Fruit fly (Drosophila melanogaster) whole organism, embryonic: Measurements from ENCODE around the gene Polr1H.
A peak's percentile ranks its signal among the peaks of the same experiment; 100 is the strongest.
"Not testable (repeated sequence)": the region's sequence is repeated elsewhere in the genome, so short reads cannot be mapped to it uniquely, and the experiment has no call there.

ENCODE experiments used
- Adf1 ChIP-seq: fragments of 200-800 bp; sonication (Bioruptor generic); IDR thresholded peaks from 2 replicates; pipeline ENCODE4 v1.3.6; 2022; ENCODE audit warnings: missing biosample characterization, missing genetic modification characterization
- BEAF-32 ChIP-seq: fragments of 200-800 bp; sonication (Bioruptor generic); optimal IDR thresholded peaks from 3 replicates; lab custom pipeline; 2017; ENCODE audit warnings: missing biosample characterization, missing genetic modification characterization, mild to moderate bottlenecking, moderate library complexity, missing genetic modification reagents
- Blimp-1 ChIP-seq: fragments of 200-800 bp; sonication (Bioruptor generic); optimal IDR thresholded peaks from 3 replicates; lab custom pipeline; 2018; ENCODE audit warnings: missing biosample characterization, missing genetic modification characterization, mild to moderate bottlenecking, moderate library complexity, missing genetic modification reagents
- CG10147 ChIP-seq: fragments of 200-800 bp; sonication (Bioruptor generic); optimal IDR thresholded peaks from 2 replicates; lab custom pipeline; 2019; ENCODE audit warnings: missing biosample characterization, mild to moderate bottlenecking, missing genetic modification characterization, moderate library complexity
- CG10979 ChIP-seq: fragments of 200-800 bp; sonication (Bioruptor generic); optimal IDR thresholded peaks from 2 replicates; lab custom pipeline; 2018; ENCODE audit warnings: missing biosample characterization, mild to moderate bottlenecking, missing genetic modification characterization, moderate library complexity
- CG11085 ChIP-seq: fragments of 200-800 bp; sonication (Bioruptor generic); IDR thresholded peaks from 2 replicates; pipeline ENCODE4 v1.3.6; 2022; ENCODE audit warnings: missing biosample characterization, missing genetic modification characterization
- CG11504 ChIP-seq: fragments of 200-800 bp; sonication (Bioruptor generic); optimal IDR thresholded peaks from 3 replicates; lab custom pipeline; 2019; ENCODE audit warnings: missing biosample characterization, mild to moderate bottlenecking, missing genetic modification characterization, moderate library complexity
- CG14667 ChIP-seq: fragments of 200-800 bp; sonication (Bioruptor generic); IDR thresholded peaks from 2 replicates; pipeline ENCODE4 v1.3.6; 2022; ENCODE audit warnings: missing biosample characterization, missing genetic modification characterization
- CG1603 ChIP-seq: fragments of 200-800 bp; sonication (Bioruptor generic); optimal IDR thresholded peaks from 2 replicates; lab custom pipeline; 2019; ENCODE audit warnings: missing biosample characterization, mild to moderate bottlenecking, missing genetic modification characterization, moderate library complexity
- CG1647 ChIP-seq: fragments of 200-800 bp; sonication (Bioruptor generic); optimal IDR thresholded peaks from 3 replicates; lab custom pipeline; 2016; ENCODE audit warnings: missing biosample characterization, missing genetic modification characterization
- CG17361 ChIP-seq: fragments of 200-800 bp; sonication (Bioruptor generic); IDR thresholded peaks from 3 replicates; pipeline ENCODE4 v1.3.6; 2022; ENCODE audit warnings: missing biosample characterization, missing genetic modification characterization
- CG2712 ChIP-seq: fragments of 200-800 bp; optimal IDR thresholded peaks from 3 replicates; lab custom pipeline; 2019; ENCODE audit warnings: missing biosample characterization, mild to moderate bottlenecking, missing genetic modification characterization, moderate library complexity
- CG31224 ChIP-seq: fragments of 200-800 bp; sonication (Bioruptor generic); IDR thresholded peaks from 2 replicates; pipeline ENCODE4 v1.3.6; 2022; ENCODE audit warnings: missing biosample characterization, missing genetic modification characterization
- CG31441 ChIP-seq: fragments of 200-800 bp; sonication (Bioruptor generic); IDR thresholded peaks from 2 replicates; pipeline ENCODE4 v1.3.6; 2022; ENCODE audit warnings: missing biosample characterization, missing genetic modification characterization
- CG32532 ChIP-seq: fragments of 200-800 bp; sonication (Bioruptor generic); IDR thresholded peaks from 2 replicates; pipeline ENCODE4 v1.3.6; 2022; ENCODE audit warnings: missing biosample characterization, missing genetic modification characterization
- Dek ChIP-seq: fragments of 200-800 bp; sonication (Bioruptor generic); optimal IDR thresholded peaks from 3 replicates; lab custom pipeline; 2019; ENCODE audit warnings: missing biosample characterization, mild to moderate bottlenecking, missing genetic modification characterization, moderate library complexity
- Dref ChIP-seq: fragments of 200-800 bp; sonication (Bioruptor generic); IDR thresholded peaks from 2 replicates; pipeline ENCODE4 v1.3.6; 2022; ENCODE audit warnings: missing biosample characterization, missing genetic modification characterization
- Drgx ChIP-seq: fragments of 200-800 bp; sonication (Bioruptor generic); IDR thresholded peaks from 2 replicates; pipeline ENCODE4 v1.3.6; 2022; ENCODE audit warnings: missing biosample characterization, missing genetic modification characterization
- Ets65A ChIP-seq: fragments of 200-800 bp; sonication (Bioruptor generic); peaks from one replicate; lab custom pipeline; 2016; ENCODE audit warnings: missing biosample characterization, missing genetic modification characterization
- H2.0 ChIP-seq: fragments of 200-800 bp; sonication (Bioruptor generic); IDR thresholded peaks from 2 replicates; pipeline ENCODE4 v1.3.6; 2022; ENCODE audit warnings: missing biosample characterization, missing genetic modification characterization
- NK7.1 ChIP-seq: fragments of 200-800 bp; sonication (Bioruptor generic); optimal IDR thresholded peaks from 3 replicates; lab custom pipeline; 2016; ENCODE audit warnings: missing biosample characterization, missing genetic modification characterization
- Rx ChIP-seq: fragments of 200-800 bp; sonication (Bioruptor generic); IDR thresholded peaks from 2 replicates; pipeline ENCODE4 v1.3.6; 2022; ENCODE audit warnings: missing biosample characterization, missing genetic modification characterization
- Sry-δ ChIP-seq: fragments of 200-800 bp; sonication (Bioruptor generic); optimal IDR thresholded peaks from 2 replicates; lab custom pipeline; 2016; ENCODE audit warnings: missing biosample characterization, missing genetic modification characterization
- Ssrp ChIP-seq: fragments of 200-800 bp; sonication (Bioruptor generic); optimal IDR thresholded peaks from 2 replicates; lab custom pipeline; 2018; ENCODE audit warnings: missing biosample characterization, mild to moderate bottlenecking, missing genetic modification characterization, moderate library complexity
- TFAM ChIP-seq: fragments of 200-800 bp; sonication (Bioruptor generic); optimal IDR thresholded peaks from 2 replicates; lab custom pipeline; 2017; ENCODE audit warnings: missing biosample characterization, missing genetic modification characterization, inconsistent platforms
- Xrp1 ChIP-seq: fragments of 200-800 bp; sonication (Bioruptor generic); IDR thresholded peaks from 2 replicates; pipeline ENCODE4 v1.3.6; 2022; ENCODE audit warnings: missing biosample characterization, missing genetic modification characterization
- ato ChIP-seq: fragments of 200-800 bp; sonication (Bioruptor generic); IDR thresholded peaks from 2 replicates; pipeline ENCODE4 v1.3.6; 2022; ENCODE audit warnings: missing biosample characterization, missing genetic modification characterization; ENCODE audit not compliant: partially characterized antibody
- br ChIP-seq: fragments of >200 bp; optimal IDR thresholded peaks from 2 replicates; lab custom pipeline; 2017
- ci ChIP-seq: fragments of 200-800 bp; sonication (Bioruptor generic); IDR thresholded peaks from 3 replicates; pipeline ENCODE4 v1.3.6; 2022; ENCODE audit warnings: missing biosample characterization, missing genetic modification characterization
- croc ChIP-seq: fragments of 200-800 bp; sonication (Bioruptor generic); conservative IDR thresholded peaks from 3 replicates; pipeline ENCODE4 v1.3.6; 2022; ENCODE audit warnings: missing biosample characterization, missing genetic modification characterization
- dpn ChIP-seq, 2 experiments: fragments of 200-800 bp; sonication (Bioruptor generic); optimal IDR thresholded peaks; 3 replicates each; lab custom pipeline; 2016; ENCODE audit warnings: missing biosample characterization in 2 of 2, missing genetic modification characterization in 2 of 2
- fd3F ChIP-seq: fragments of 200-800 bp; sonication (Bioruptor generic); optimal IDR thresholded peaks from 2 replicates; lab custom pipeline; 2018; ENCODE audit warnings: missing biosample characterization, mild to moderate bottlenecking, missing genetic modification characterization, moderate library complexity
- gem ChIP-seq: fragments of 200-800 bp; sonication (Bioruptor generic); optimal IDR thresholded peaks from 2 replicates; lab custom pipeline; 2019; ENCODE audit warnings: missing biosample characterization, mild to moderate bottlenecking, missing genetic modification characterization, moderate library complexity
- hkb ChIP-seq, 2 experiments: fragments of 200-800 bp in 1 of 2; fragments of >200 bp in 1 of 2; sonication (Bioruptor generic) in 1 of 2; IDR thresholded peaks in 1 of 2; optimal IDR thresholded peaks in 1 of 2; 2 replicates each; pipeline versions ENCODE4 v1.3.6 to Lab custom; 2017 to 2022; ENCODE audit warnings: missing biosample characterization in 1 of 2, missing genetic modification characterization in 1 of 2
- insv ChIP-seq, 2 experiments: fragments of 200-800 bp; sonication (Bioruptor generic); optimal IDR thresholded peaks; 3 replicates each; lab custom pipeline; 2016 to 2018; ENCODE audit warnings: missing biosample characterization in 2 of 2, missing genetic modification characterization in 2 of 2
- nmo ChIP-seq: fragments of 200-800 bp; sonication (Bioruptor generic); optimal IDR thresholded peaks from 2 replicates; lab custom pipeline; 2018; ENCODE audit warnings: missing biosample characterization, mild to moderate bottlenecking, missing genetic modification characterization, moderate library complexity
- phol ChIP-seq: fragments of 200-800 bp; sonication (Bioruptor generic); optimal IDR thresholded peaks from 3 replicates; lab custom pipeline; 2018; ENCODE audit warnings: missing biosample characterization, mild to moderate bottlenecking, missing genetic modification characterization, moderate library complexity
- prd ChIP-seq, 3 experiments: fragments of >200 bp in 2 of 3; fragments of 200-800 bp in 1 of 3; sonication (Bioruptor generic) in 1 of 3; optimal IDR thresholded peaks in 2 of 3; IDR thresholded peaks in 1 of 3; 2 replicates in 2 of 3; 3 replicates in 1 of 3; pipeline versions ENCODE4 v1.3.6 to Lab custom; 2017 to 2022; ENCODE audit warnings: missing biosample characterization in 1 of 3, missing genetic modification characterization in 1 of 3
- stc ChIP-seq: fragments of 200-800 bp; sonication (Bioruptor generic); IDR thresholded peaks from 2 replicates; pipeline ENCODE4 v1.3.6; 2022; ENCODE audit warnings: missing biosample characterization, missing genetic modification characterization
- trem ChIP-seq: fragments of 200-800 bp; optimal IDR thresholded peaks from 3 replicates; lab custom pipeline; 2019; ENCODE audit warnings: missing biosample characterization, mild to moderate bottlenecking, missing genetic modification characterization, moderate library complexity
- ttk ChIP-seq: fragments of 200-800 bp; sonication (Bioruptor generic); IDR thresholded peaks from 2 replicates; pipeline ENCODE4 v2.1.2; 2022; ENCODE audit warnings: missing biosample characterization, missing genetic modification characterization
- unpg ChIP-seq: fragments of 200-800 bp; sonication (Bioruptor generic); optimal IDR thresholded peaks from 3 replicates; lab custom pipeline; 2018; ENCODE audit warnings: missing biosample characterization, mild to moderate bottlenecking, missing genetic modification characterization, moderate library complexity
- usp ChIP-seq: fragments of >200 bp; optimal IDR thresholded peaks from 2 replicates; lab custom pipeline; 2017; ENCODE audit warnings: missing biosample characterization, missing genetic modification characterization
- vvl ChIP-seq: fragments of 200-800 bp; sonication (Bioruptor generic); IDR thresholded peaks from 2 replicates; pipeline ENCODE4 v1.3.6; 2022; ENCODE audit warnings: missing biosample characterization, missing genetic modification characterization
- wor ChIP-seq: fragments of 200-800 bp; sonication (Bioruptor generic); IDR thresholded peaks from 2 replicates; pipeline ENCODE4 v1.3.6; 2022; ENCODE audit warnings: missing biosample characterization, missing genetic modification characterization
- zen ChIP-seq: fragments of 200-800 bp; sonication (Bioruptor generic); optimal IDR thresholded peaks from 3 replicates; lab custom pipeline; 2018; ENCODE audit warnings: missing biosample characterization, mild to moderate bottlenecking, missing genetic modification characterization, moderate library complexity

The Polr1H gene

dm6 chr3R:21736749-21737148 is 40.9 kb downstream of the Polr1H start, which contains the start of gene CG42869:
CG42869 (minus strand) TSS chr3R:21736849.
- no peak for TF ChIP-seq fd3F (GFP tag; lab: Kevin White, UChicago)
- TF ChIP-seq Ets65A (GFP tag; lab: Kevin White, UChicago) = peak; percentile 1

- TF ChIP-seq br (lab: Kevin White, UChicago); CG10147 (GFP tag; lab: Kevin White, UChicago); CG32532 (GFP tag; lab: Robert Waterston, UW): not testable (repeated sequence)
Observed at dm6 chr3R:21736196-21736595, 41.5 kb downstream of the Polr1H start, which contains the start of gene Sfp93F. Sfp93F (minus strand) TSS chr3R:21736296.

- TF ChIP-seq Blimp-1 (GFP tag; lab: Kevin White, UChicago) (peak; percentile 62), CG1603 (tag; lab: Kevin White, UChicago) (peak; percentile 13), wor (GFP tag; lab: Robert Waterston, UW) (peak; percentile 34; the same call in 1 of the 2 replicates), ttk (no peak), CG31441 (0 out of 2 replicates have a peak, but pooled peaks have one; percentile 17), Ssrp (tag; lab: Kevin White, UChicago) (peak; percentile 20), Sry-δ (no peak), gem (tag; lab: Kevin White, UChicago) (peak; percentile 30), trem (tag; lab: Kevin White, UChicago) (peak; percentile 22), stc (GFP tag; lab: Robert Waterston, UW) (no peak), CG31224 (no peak), CG11085 (GFP tag; lab: Robert Waterston, UW) (no peak), phol (tag; lab: Kevin White, UChicago) (peak; percentile 25), Dref (GFP tag; lab: Robert Waterston, UW) (no peak), H2.0 (GFP tag; lab: Robert Waterston, UW) (no peak), Adf1 (GFP tag; lab: Robert Waterston, UW) (no peak), dpn (GFP tag; optimal IDR thresholded peaks at IDR 0.05; lab: Kevin White, UChicago) (peak in 1 of 2 experiments; percentile 0), unpg (peak; percentile 2), insv (GFP tag; optimal IDR thresholded peaks at IDR 0.05; lab: Kevin White, UChicago) (no peak), zen (tag; lab: Kevin White, UChicago) (no peak), prd (optimal IDR thresholded peaks at IDR 0.05; lab: Kevin White, UChicago) (no peak), prd (GFP tag; IDR thresholded peaks at IDR 0.05; lab: Robert Waterston, UW) (peak; percentile 63; the same call in 2 of the 3 replicates), vvl (GFP tag; lab: Robert Waterston, UW) (peak; percentile 45), ci (GFP tag; lab: Robert Waterston, UW) (peak; percentile 53; the same call in 1 of the 3 replicates), CG10979 (tag; lab: Kevin White, UChicago) (peak; percentile 44), ato (GFP tag; lab: Robert Waterston, UW) (no peak), Drgx (GFP tag; lab: Robert Waterston, UW) (peak; percentile 85), NK7.1 (GFP tag; lab: Kevin White, UChicago) (no peak), CG2712 (tag; lab: Kevin White, UChicago) (peak; percentile 23), CG14667 (GFP tag; lab: Robert Waterston, UW) (0 out of 2 replicates have a peak, but pooled peaks have one; percentile 17), CG1647 (GFP tag; lab: Kevin White, UChicago) (no peak), TFAM (GFP tag; lab: Kevin White, UChicago) (no peak), hkb (optimal IDR thresholded peaks at IDR 0.05; lab: Kevin White, UChicago) (no peak), hkb (GFP tag; IDR thresholded peaks at IDR 0.05; lab: Robert Waterston, UW) (0 out of 2 replicates have a peak, but pooled peaks have one; percentile 16), Dek (tag; lab: Kevin White, UChicago) (no peak), BEAF-32 (GFP tag; lab: Kevin White, UChicago) (no peak), Rx (GFP tag; lab: Robert Waterston, UW) (0 out of 2 replicates have a peak, but pooled peaks have one; percentile 22), croc (GFP tag; lab: Robert Waterston, UW) (peak; percentile 27; the same call in 1 of the 3 replicates), nmo (GFP tag; lab: Kevin White, UChicago) (peak; percentile 19), Xrp1 (GFP tag; lab: Robert Waterston, UW) (peak; percentile 49; the same call in 1 of the 2 replicates), CG17361 (GFP tag; lab: Robert Waterston, UW) (0 out of 3 replicates have a peak, but pooled peaks have one; percentile 12), CG11504 (tag; lab: Kevin White, UChicago) (peak; percentile 47), usp (no peak)
Observed at dm6 chr3R:21732901-21733300, 44.7 kb downstream of the Polr1H start.
